Fruit fly (Drosophila melanogaster) whole organism, embryonic: ENCODE measurements around the gene CG32507.

Experiments used
- ATbp ChIP-seq: fragments of 200-800 bp; sonication (Bioruptor generic); optimal IDR thresholded peaks from 2 replicates; lab custom pipeline; 2017; ENCODE audit warnings: missing biosample characterization, mild to moderate bottlenecking, missing genetic modification characterization, missing genetic modification reagents
- Abd-B ChIP-seq: fragments of 200-800 bp; sonication (Bioruptor generic); optimal IDR thresholded peaks from 2 replicates; lab custom pipeline; 2018; ENCODE audit warnings: missing biosample characterization, mild to moderate bottlenecking, missing genetic modification characterization, moderate library complexity
- Antp ChIP-seq: fragments of 200-800 bp; sonication (Bioruptor generic); optimal IDR thresholded peaks from 3 replicates; lab custom pipeline; 2016; ENCODE audit warnings: missing biosample characterization, missing genetic modification characterization
- CG10147 ChIP-seq: fragments of 200-800 bp; sonication (Bioruptor generic); optimal IDR thresholded peaks from 2 replicates; lab custom pipeline; 2019; ENCODE audit warnings: missing biosample characterization, mild to moderate bottlenecking, missing genetic modification characterization, moderate library complexity
- CG10979 ChIP-seq: fragments of 200-800 bp; sonication (Bioruptor generic); optimal IDR thresholded peaks from 2 replicates; lab custom pipeline; 2018; ENCODE audit warnings: missing biosample characterization, mild to moderate bottlenecking, missing genetic modification characterization, moderate library complexity
- CG12071 ChIP-seq: fragments of 200-800 bp; sonication (Bioruptor generic); optimal IDR thresholded peaks from 3 replicates; lab custom pipeline; 2018; ENCODE audit warnings: missing biosample characterization, mild to moderate bottlenecking, missing genetic modification characterization
- CG14050 ChIP-seq: fragments of 200-800 bp; sonication (Bioruptor generic); IDR thresholded peaks from 3 replicates; pipeline ENCODE4 v1.3.6; 2022; ENCODE audit warnings: missing biosample characterization, missing genetic modification characterization
- CG15269 ChIP-seq: fragments of 200-800 bp; sonication (Bioruptor generic); optimal IDR thresholded peaks from 2 replicates; lab custom pipeline; 2018; ENCODE audit warnings: missing biosample characterization, mild to moderate bottlenecking, missing genetic modification characterization, moderate library complexity
- CG15601 ChIP-seq: fragments of 200-800 bp; sonication (Bioruptor generic); optimal IDR thresholded peaks from 3 replicates; lab custom pipeline; 2019; ENCODE audit warnings: missing biosample characterization, mild to moderate bottlenecking, missing genetic modification characterization, moderate library complexity
- CG16863 ChIP-seq: fragments of 200-800 bp; sonication (Bioruptor generic); optimal IDR thresholded peaks from 3 replicates; lab custom pipeline; 2016; ENCODE audit warnings: missing biosample characterization, missing genetic modification characterization
- CG18599 ChIP-seq: fragments of 200-800 bp; sonication (Bioruptor generic); optimal IDR thresholded peaks from 3 replicates; lab custom pipeline; 2017; ENCODE audit warnings: missing biosample characterization, missing genetic modification characterization, mild to moderate bottlenecking, moderate library complexity, missing genetic modification reagents
- CG2202 ChIP-seq: fragments of 200-800 bp; sonication (Bioruptor generic); optimal IDR thresholded peaks from 2 replicates; lab custom pipeline; 2018; ENCODE audit warnings: missing biosample characterization, mild to moderate bottlenecking, missing genetic modification characterization
- CG30431 ChIP-seq: fragments of 200-800 bp; sonication (Bioruptor generic); optimal IDR thresholded peaks from 2 replicates; lab custom pipeline; 2017; ENCODE audit warnings: missing biosample characterization, missing genetic modification characterization
- CG31365 ChIP-seq: fragments of 200-800 bp; sonication (Bioruptor generic); optimal IDR thresholded peaks from 2 replicates; lab custom pipeline; 2018; ENCODE audit warnings: missing biosample characterization, mild to moderate bottlenecking, missing genetic modification characterization
- CG32767 ChIP-seq: fragments of 200-800 bp; sonication (Bioruptor generic); IDR thresholded peaks from 2 replicates; pipeline ENCODE4 v1.3.6; 2022; ENCODE audit warnings: missing biosample characterization, missing genetic modification characterization
- CG3407 ChIP-seq: fragments of 200-800 bp; sonication (Bioruptor generic); optimal IDR thresholded peaks from 2 replicates; lab custom pipeline; 2018; ENCODE audit warnings: missing biosample characterization, mild to moderate bottlenecking, missing genetic modification characterization
- CG4328 ChIP-seq: fragments of 200-800 bp; sonication (Bioruptor generic); optimal IDR thresholded peaks from 3 replicates; lab custom pipeline; 2017; ENCODE audit warnings: missing biosample characterization, missing genetic modification reagents, missing genetic modification characterization
- CG6854 ChIP-seq: fragments of 200-800 bp; sonication (Bioruptor generic); optimal IDR thresholded peaks from 3 replicates; lab custom pipeline; 2017; ENCODE audit warnings: missing biosample characterization, mild to moderate bottlenecking, missing genetic modification characterization
- CG8359 ChIP-seq: fragments of 200-800 bp; sonication (Bioruptor generic); optimal IDR thresholded peaks from 2 replicates; lab custom pipeline; 2017; ENCODE audit warnings: missing biosample characterization, mild to moderate bottlenecking, missing genetic modification characterization, borderline replicate concordance
- CG8478 ChIP-seq: fragments of >200 bp; optimal IDR thresholded peaks from 2 replicates; lab custom pipeline; 2018
- CG9609 ChIP-seq: fragments of 200-800 bp; sonication (Bioruptor generic); optimal IDR thresholded peaks from 3 replicates; lab custom pipeline; 2016; ENCODE audit warnings: missing biosample characterization, missing genetic modification characterization
- CHES-1-like ChIP-seq: fragments of 200-800 bp; sonication (Bioruptor generic); optimal IDR thresholded peaks from 2 replicates; lab custom pipeline; 2016; ENCODE audit warnings: missing biosample characterization, missing genetic modification characterization
- D ChIP-seq, 2 experiments: fragments of 200-800 bp in 1 of 2; fragments of >200 bp in 1 of 2; sonication (Bioruptor generic) in 1 of 2; optimal IDR thresholded peaks; 2 replicates in 1 of 2; 3 replicates in 1 of 2; lab custom pipeline; 2017; ENCODE audit warnings: mild to moderate bottlenecking in 1 of 2, missing biosample characterization in 1 of 2, missing genetic modification characterization in 1 of 2, missing genetic modification reagents in 1 of 2
- D19B ChIP-seq: fragments of 200-800 bp; sonication (Bioruptor generic); optimal IDR thresholded peaks from 2 replicates; lab custom pipeline; 2017; ENCODE audit warnings: missing biosample characterization, mild to moderate bottlenecking, missing genetic modification characterization
- Dbx ChIP-seq: fragments of 200-800 bp; sonication (Bioruptor generic); IDR thresholded peaks from 3 replicates; pipeline ENCODE4 v1.3.6; 2022; ENCODE audit warnings: missing biosample characterization, missing genetic modification characterization
- Dfd ChIP-seq, 2 experiments: fragments of >200 bp; optimal IDR thresholded peaks; 2 replicates each; lab custom pipeline; 2017; ENCODE audit warnings: missing biosample characterization in 2 of 2, missing genetic modification characterization in 2 of 2
- Doc2 ChIP-seq: fragments of 200-800 bp; sonication (Bioruptor generic); IDR thresholded peaks from 2 replicates; pipeline ENCODE4 v1.3.6; 2022; ENCODE audit warnings: missing biosample characterization, missing genetic modification characterization
- HLH54F ChIP-seq: fragments of 200-800 bp; sonication (Bioruptor generic); optimal IDR thresholded peaks from 3 replicates; lab custom pipeline; 2016; ENCODE audit warnings: missing biosample characterization, missing genetic modification characterization
- Hey ChIP-seq: fragments of 200-800 bp; sonication (Bioruptor generic); optimal IDR thresholded peaks from 3 replicates; lab custom pipeline; 2018; ENCODE audit warnings: missing biosample characterization, mild to moderate bottlenecking, missing genetic modification characterization
- Hmx ChIP-seq: fragments of 200-800 bp; sonication (Bioruptor generic); optimal IDR thresholded peaks from 2 replicates; lab custom pipeline; 2016; ENCODE audit warnings: missing biosample characterization, missing genetic modification characterization
- Hr3 ChIP-seq: fragments of 200-800 bp; sonication (Bioruptor generic); optimal IDR thresholded peaks from 3 replicates; lab custom pipeline; 2016; ENCODE audit warnings: missing biosample characterization, missing genetic modification characterization
- Hr51 ChIP-seq, 2 experiments: fragments of 200-800 bp; sonication (Bioruptor generic); optimal IDR thresholded peaks; 2 replicates in 1 of 2; 3 replicates in 1 of 2; lab custom pipeline; 2016 to 2018; ENCODE audit warnings: missing biosample characterization in 2 of 2, missing genetic modification characterization in 2 of 2, mild to moderate bottlenecking in 1 of 2, moderate library complexity in 1 of 2
- PHDP ChIP-seq: fragments of 200-800 bp; sonication (Bioruptor generic); optimal IDR thresholded peaks from 3 replicates; lab custom pipeline; 2018; ENCODE audit warnings: missing biosample characterization, mild to moderate bottlenecking, missing genetic modification characterization, moderate library complexity
- Pdp1 ChIP-seq, 2 experiments: fragments of 200-800 bp; sonication (Bioruptor generic); optimal IDR thresholded peaks; 3 replicates each; lab custom pipeline; 2016; ENCODE audit warnings: missing biosample characterization in 2 of 2, missing genetic modification characterization in 2 of 2, mild to moderate bottlenecking in 1 of 2, moderate library complexity in 1 of 2
- abd-A ChIP-seq: fragments of 200-800 bp; sonication (Bioruptor generic); optimal IDR thresholded peaks from 3 replicates; lab custom pipeline; 2019; ENCODE audit warnings: missing biosample characterization, mild to moderate bottlenecking, missing genetic modification characterization, moderate library complexity
- ash1 ChIP-seq: fragments of 200-800 bp; sonication (Bioruptor generic); optimal IDR thresholded peaks from 2 replicates; lab custom pipeline; 2018; ENCODE audit warnings: missing biosample characterization, mild to moderate bottlenecking, missing genetic modification characterization
- btn ChIP-seq: fragments of 200-800 bp; sonication (Bioruptor generic); optimal IDR thresholded peaks from 2 replicates; lab custom pipeline; 2016; ENCODE audit warnings: missing biosample characterization, missing genetic modification characterization
- chinmo ChIP-seq: fragments of 200-800 bp; sonication (Bioruptor generic); IDR thresholded peaks from 4 replicates; pipeline ENCODE4 v1.3.6; 2022; ENCODE audit warnings: missing biosample characterization, missing genetic modification characterization; ENCODE audit not compliant: partially characterized antibody
- chn ChIP-seq: fragments of 200-800 bp; sonication (Bioruptor generic); optimal IDR thresholded peaks from 2 replicates; lab custom pipeline; 2016; ENCODE audit warnings: missing biosample characterization, missing genetic modification characterization
- cwo ChIP-seq: fragments of 200-800 bp; sonication (Bioruptor generic); optimal IDR thresholded peaks from 3 replicates; lab custom pipeline; 2017; ENCODE audit warnings: missing biosample characterization, missing genetic modification characterization, mild to moderate bottlenecking, moderate library complexity, missing genetic modification reagents
- ems ChIP-seq: fragments of 200-800 bp; sonication (Bioruptor generic); optimal IDR thresholded peaks from 3 replicates; lab custom pipeline; 2016; ENCODE audit warnings: missing biosample characterization, missing genetic modification characterization
- hkb ChIP-seq, 2 experiments: fragments of 200-800 bp in 1 of 2; fragments of >200 bp in 1 of 2; sonication (Bioruptor generic) in 1 of 2; IDR thresholded peaks in 1 of 2; optimal IDR thresholded peaks in 1 of 2; 2 replicates each; pipeline versions ENCODE4 v1.3.6 to Lab custom; 2017 to 2022; ENCODE audit warnings: missing biosample characterization in 1 of 2, missing genetic modification characterization in 1 of 2
- inv ChIP-seq: fragments of 200-800 bp; sonication (Bioruptor generic); IDR thresholded peaks from 2 replicates; pipeline ENCODE4 v1.3.6; 2022; ENCODE audit warnings: missing biosample characterization, missing genetic modification characterization; ENCODE audit not compliant: partially characterized antibody
- ken ChIP-seq: fragments of 200-800 bp; sonication (Bioruptor generic); IDR thresholded peaks from 3 replicates; pipeline ENCODE4 v1.3.6; 2022; ENCODE audit warnings: missing biosample characterization, missing genetic modification characterization
- repo ChIP-seq: fragments of 200-800 bp; sonication (Bioruptor generic); optimal IDR thresholded peaks from 2 replicates; lab custom pipeline; 2016; ENCODE audit warnings: missing biosample characterization, missing genetic modification characterization
- rib ChIP-seq: fragments of 200-800 bp; sonication (Bioruptor generic); IDR thresholded peaks from 2 replicates; pipeline ENCODE4 v1.3.6; 2022; ENCODE audit warnings: missing biosample characterization, missing genetic modification characterization
- sens ChIP-seq: fragments of 200-800 bp; sonication (Bioruptor generic); peaks from one replicate; lab custom pipeline; 2016; ENCODE audit warnings: missing biosample characterization, missing genetic modification characterization
- stwl ChIP-seq: fragments of 200-800 bp; sonication (Bioruptor generic); optimal IDR thresholded peaks from 3 replicates; lab custom pipeline; 2018; ENCODE audit warnings: missing biosample characterization, mild to moderate bottlenecking, missing genetic modification characterization, moderate library complexity
- tap ChIP-seq: fragments of 200-800 bp; optimal IDR thresholded peaks from 3 replicates; lab custom pipeline; 2019; ENCODE audit warnings: missing biosample characterization, mild to moderate bottlenecking, missing genetic modification characterization, moderate library complexity
- trem ChIP-seq: fragments of 200-800 bp; optimal IDR thresholded peaks from 3 replicates; lab custom pipeline; 2019; ENCODE audit warnings: missing biosample characterization, mild to moderate bottlenecking, missing genetic modification characterization, moderate library complexity

CG32507 gene

DNA sequence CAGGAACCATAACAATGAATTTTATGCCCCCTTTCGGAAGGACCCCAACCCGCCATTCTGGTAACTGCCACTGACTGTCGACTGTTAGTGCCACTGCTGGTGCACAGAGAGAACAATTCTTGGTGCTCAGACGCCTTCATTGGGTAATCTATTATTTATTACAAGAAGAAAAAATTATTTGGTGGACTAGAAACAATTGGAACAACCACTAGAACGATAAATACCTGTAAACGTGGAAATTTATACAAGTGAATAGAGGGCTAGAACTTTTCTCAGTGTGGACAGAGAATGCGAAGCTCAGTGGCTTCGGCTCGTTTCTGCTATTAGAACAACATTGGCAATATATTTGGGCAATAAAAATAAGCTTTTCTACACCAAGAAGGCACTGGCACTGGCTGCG, 16.5 kb upstream of the CG32507 start (continued):
- peak; percentile 71 for TF ChIP-seq sens (GFP tag; lab: Kevin White, UChicago)
- no peak for TF ChIP-seq hkb (optimal IDR thresholded peaks at IDR 0.05; lab: Kevin White, UChicago)
- no peak for TF ChIP-seq hkb (GFP tag; IDR thresholded peaks at IDR 0.05; lab: Robert Waterston, UW)
- TF ChIP-seq Dbx, result no peak
- no peak for TF ChIP-seq inv (GFP tag; lab: Robert Waterston, UW)
- TF ChIP-seq CG15601 (tag; lab: Kevin White, UChicago), result no peak
- TF ChIP-seq Antp (GFP tag; lab: Kevin White, UChicago), result no peak
- TF ChIP-seq chn (GFP tag; lab: Kevin White, UChicago), result no peak
- TF ChIP-seq CG14050, result 0 out of 3 replicates have a peak, but pooled peaks have one; percentile 12
- TF ChIP-seq CG4328 (GFP tag; lab: Kevin White, UChicago), result no peak
- TF ChIP-seq D (optimal IDR thresholded peaks at IDR 0.05; lab: Kevin White, UChicago), result no peak
- TF ChIP-seq D (GFP tag; optimal IDR thresholded peaks at IDR 0.05; lab: Kevin White, UChicago), result no peak
- TF ChIP-seq CG30431, result no peak
- TF ChIP-seq Hmx, result no peak
- TF ChIP-seq btn (GFP tag; lab: Kevin White, UChicago), result no peak
- peak; percentile 59 for TF ChIP-seq CG15269 (tag; lab: Kevin White, UChicago)
- no peak for TF ChIP-seq Hey
- no peak for TF ChIP-seq CG31365 (tag; lab: Kevin White, UChicago)
- no peak for TF ChIP-seq CG8478 (lab: Kevin White, UChicago)
- TF ChIP-seq CG9609 (GFP tag; lab: Kevin White, UChicago), result no peak
- no peak for TF ChIP-seq ken (GFP tag; lab: Robert Waterston, UW)
- TF ChIP-seq chinmo (GFP tag; lab: Robert Waterston, UW), result no peak
- no peak for TF ChIP-seq ems (GFP tag; lab: Kevin White, UChicago)
- TF ChIP-seq Hr3 (GFP tag; lab: Kevin White, UChicago), result no peak
- TF ChIP-seq abd-A (tag; lab: Kevin White, UChicago), result peak; percentile 78
- no peak for TF ChIP-seq CG12071 (GFP tag; lab: Kevin White, UChicago)
- TF ChIP-seq trem (tag; lab: Kevin White, UChicago), result no peak
- TF ChIP-seq CG8359 (GFP tag; lab: Kevin White, UChicago), result no peak
- TF ChIP-seq Doc2 (GFP tag; lab: Robert Waterston, UW), result no peak
- TF ChIP-seq tap (tag; lab: Kevin White, UChicago), result no peak
- no peak for TF ChIP-seq CG3407 (GFP tag; lab: Kevin White, UChicago)
- TF ChIP-seq rib (GFP tag; lab: Robert Waterston, UW), result no peak
- no peak for TF ChIP-seq CG6854 (GFP tag; lab: Kevin White, UChicago)
- TF ChIP-seq ATbp (GFP tag; lab: Kevin White, UChicago), result peak; percentile 21
- TF ChIP-seq Pdp1 (GFP tag; optimal IDR thresholded peaks at IDR 0.05; lab: Kevin White, UChicago), result peak in 1 of 2 experiments; percentile 4
- peak in 1 of 2 experiments; percentile 57 for TF ChIP-seq Hr51 (GFP tag; optimal IDR thresholded peaks at IDR 0.05; lab: Kevin White, UChicago)
- TF ChIP-seq Abd-B, result no peak
- no peak for TF ChIP-seq repo (GFP tag; lab: Kevin White, UChicago)
- no peak for TF ChIP-seq CG32767
- TF ChIP-seq CG10979 (tag; lab: Kevin White, UChicago), result no peak
- TF ChIP-seq ash1 (GFP tag; lab: Kevin White, UChicago), result no peak
- no peak for TF ChIP-seq CG16863
- no peak for TF ChIP-seq CG2202
- no peak for TF ChIP-seq CG10147
- peak; percentile 24 for TF ChIP-seq cwo (GFP tag; lab: Kevin White, UChicago)
- TF ChIP-seq D19B (GFP tag; lab: Kevin White, UChicago), result no peak
- no peak for TF ChIP-seq Dfd (GFP tag; optimal IDR thresholded peaks at IDR 0.05; lab: Kevin White, UChicago)
- peak; percentile 76 for TF ChIP-seq CG18599 (GFP tag; lab: Kevin White, UChicago)
- TF ChIP-seq HLH54F (GFP tag; lab: Kevin White, UChicago), result no peak
- no peak for TF ChIP-seq PHDP
- no peak for TF ChIP-seq stwl (tag; lab: Kevin White, UChicago)
- TF ChIP-seq CHES-1-like (GFP tag; lab: Kevin White, UChicago), result no peak
